Fruit fly (Drosophila melanogaster) whole organism, embryonic: ENCODE data around the gene Pxd.
A peak's percentile ranks its signal among the peaks of the same experiment; 100 is the strongest.

ENCODE experiments used
- ATbp ChIP-seq: fragments of 200-800 bp; sonication (Bioruptor generic); optimal IDR thresholded peaks from 2 replicates; lab custom pipeline; 2017; ENCODE audit warnings: missing biosample characterization, mild to moderate bottlenecking, missing genetic modification characterization, missing genetic modification reagents
- CG10366 ChIP-seq: fragments of 200-800 bp; sonication (Bioruptor generic); IDR thresholded peaks from 2 replicates; pipeline ENCODE4 v1.3.6; 2022; ENCODE audit warnings: missing biosample characterization, missing genetic modification characterization
- CG10959 ChIP-seq: fragments of 200-800 bp; sonication (Bioruptor generic); IDR thresholded peaks from 2 replicates; pipeline ENCODE4 v1.3.6; 2022; ENCODE audit warnings: missing biosample characterization, missing genetic modification characterization
- CG10979 ChIP-seq: fragments of 200-800 bp; sonication (Bioruptor generic); optimal IDR thresholded peaks from 2 replicates; lab custom pipeline; 2018; ENCODE audit warnings: missing biosample characterization, mild to moderate bottlenecking, missing genetic modification characterization, moderate library complexity
- CG13624 ChIP-seq: fragments of 200-800 bp; sonication (Bioruptor generic); optimal IDR thresholded peaks from 2 replicates; lab custom pipeline; 2016; ENCODE audit warnings: missing biosample characterization, missing genetic modification characterization
- CG15269 ChIP-seq: fragments of 200-800 bp; sonication (Bioruptor generic); optimal IDR thresholded peaks from 2 replicates; lab custom pipeline; 2018; ENCODE audit warnings: missing biosample characterization, mild to moderate bottlenecking, missing genetic modification characterization, moderate library complexity
- CG1603 ChIP-seq: fragments of 200-800 bp; sonication (Bioruptor generic); optimal IDR thresholded peaks from 2 replicates; lab custom pipeline; 2019; ENCODE audit warnings: missing biosample characterization, mild to moderate bottlenecking, missing genetic modification characterization, moderate library complexity
- CG16779 ChIP-seq: fragments of 200-800 bp; sonication (Bioruptor generic); IDR thresholded peaks from 2 replicates; pipeline ENCODE4 v1.3.6; 2022; ENCODE audit warnings: missing biosample characterization, missing genetic modification characterization
- CG18262 ChIP-seq: fragments of 200-800 bp; optimal IDR thresholded peaks from 3 replicates; lab custom pipeline; 2019; ENCODE audit warnings: missing biosample characterization, mild to moderate bottlenecking, missing genetic modification characterization, moderate library complexity
- CG3163 ChIP-seq: fragments of 200-800 bp; sonication (Bioruptor generic); optimal IDR thresholded peaks from 3 replicates; lab custom pipeline; 2016; ENCODE audit warnings: missing biosample characterization, missing genetic modification characterization
- CG32767 ChIP-seq: fragments of 200-800 bp; sonication (Bioruptor generic); IDR thresholded peaks from 2 replicates; pipeline ENCODE4 v1.3.6; 2022; ENCODE audit warnings: missing biosample characterization, missing genetic modification characterization
- CG4404 ChIP-seq: fragments of 200-800 bp; sonication (Bioruptor generic); IDR thresholded peaks from 2 replicates; pipeline ENCODE4 v1.3.6; 2022; ENCODE audit warnings: missing biosample characterization, missing genetic modification characterization
- CG4854 ChIP-seq: fragments of 200-800 bp; sonication (Bioruptor generic); optimal IDR thresholded peaks from 2 replicates; lab custom pipeline; 2016; ENCODE audit warnings: missing biosample characterization, missing genetic modification characterization, inconsistent platforms
- Doc2 ChIP-seq: fragments of 200-800 bp; sonication (Bioruptor generic); IDR thresholded peaks from 2 replicates; pipeline ENCODE4 v1.3.6; 2022; ENCODE audit warnings: missing biosample characterization, missing genetic modification characterization
- Drgx ChIP-seq: fragments of 200-800 bp; sonication (Bioruptor generic); IDR thresholded peaks from 2 replicates; pipeline ENCODE4 v1.3.6; 2022; ENCODE audit warnings: missing biosample characterization, missing genetic modification characterization
- Fer1 ChIP-seq: fragments of 200-800 bp; sonication (Bioruptor generic); optimal IDR thresholded peaks from 2 replicates; lab custom pipeline; 2017; ENCODE audit warnings: missing biosample characterization, mild to moderate bottlenecking, missing genetic modification characterization
- HLH4C ChIP-seq: fragments of 200-800 bp; sonication (Bioruptor generic); IDR thresholded peaks from 3 replicates; pipeline ENCODE4 v1.3.6; 2022; ENCODE audit warnings: missing biosample characterization, missing genetic modification characterization; ENCODE audit not compliant: partially characterized antibody
- Hr3 ChIP-seq: fragments of 200-800 bp; sonication (Bioruptor generic); optimal IDR thresholded peaks from 3 replicates; lab custom pipeline; 2016; ENCODE audit warnings: missing biosample characterization, missing genetic modification characterization
- Hr78 ChIP-seq, 2 experiments: fragments of 200-800 bp in 1 of 2; fragments of >200 bp in 1 of 2; sonication (Bioruptor generic) in 1 of 2; optimal IDR thresholded peaks; 2 replicates each; lab custom pipeline; 2017 to 2019; ENCODE audit warnings: missing biosample characterization in 2 of 2, missing genetic modification characterization in 2 of 2, mild to moderate bottlenecking in 1 of 2, moderate library complexity in 1 of 2
- MTF-1 ChIP-seq: fragments of 200-800 bp; sonication (Bioruptor generic); optimal IDR thresholded peaks from 2 replicates; lab custom pipeline; 2018; ENCODE audit warnings: missing biosample characterization, mild to moderate bottlenecking, missing genetic modification characterization, borderline replicate concordance
- NK7.1 ChIP-seq: fragments of 200-800 bp; sonication (Bioruptor generic); optimal IDR thresholded peaks from 3 replicates; lab custom pipeline; 2016; ENCODE audit warnings: missing biosample characterization, missing genetic modification characterization
- Six4 ChIP-seq: fragments of 200-800 bp; sonication (Bioruptor generic); optimal IDR thresholded peaks from 2 replicates; lab custom pipeline; 2016; ENCODE audit warnings: missing biosample characterization, missing genetic modification characterization
- Spps ChIP-seq: fragments of 200-800 bp; sonication (Bioruptor generic); optimal IDR thresholded peaks from 2 replicates; lab custom pipeline; 2018; ENCODE audit warnings: missing biosample characterization, mild to moderate bottlenecking, missing genetic modification characterization
- Sry-β ChIP-seq: fragments of 200-800 bp; sonication (Bioruptor generic); optimal IDR thresholded peaks from 2 replicates; lab custom pipeline; 2018; ENCODE audit warnings: missing biosample characterization, mild to moderate bottlenecking, missing genetic modification characterization, moderate library complexity
- Sry-δ ChIP-seq: fragments of 200-800 bp; sonication (Bioruptor generic); optimal IDR thresholded peaks from 2 replicates; lab custom pipeline; 2016; ENCODE audit warnings: missing biosample characterization, missing genetic modification characterization
- Trl ChIP-seq, 3 experiments: fragments of >200 bp in 2 of 3; fragments of 200-800 bp in 1 of 3; sonication (Bioruptor generic) in 1 of 3; optimal IDR thresholded peaks; 2 replicates in 1 of 3; 3 replicates in 2 of 3; lab custom pipeline; 2016 to 2017; ENCODE audit warnings: missing biosample characterization in 1 of 3, missing genetic modification characterization in 1 of 3
- Xbp1 ChIP-seq: fragments of 200-800 bp; sonication (Bioruptor generic); optimal IDR thresholded peaks from 3 replicates; lab custom pipeline; 2016; ENCODE audit warnings: missing biosample characterization, mild to moderate bottlenecking, missing genetic modification characterization
- ara ChIP-seq: fragments of 200-800 bp; sonication (Bioruptor generic); IDR thresholded peaks from 2 replicates; pipeline ENCODE4 v1.3.6; 2022; ENCODE audit warnings: missing biosample characterization, missing genetic modification characterization
- ash1 ChIP-seq: fragments of 200-800 bp; sonication (Bioruptor generic); optimal IDR thresholded peaks from 2 replicates; lab custom pipeline; 2018; ENCODE audit warnings: missing biosample characterization, mild to moderate bottlenecking, missing genetic modification characterization
- az2 ChIP-seq: fragments of 200-800 bp; sonication (Bioruptor generic); optimal IDR thresholded peaks from 3 replicates; lab custom pipeline; 2016; ENCODE audit warnings: missing biosample characterization, missing genetic modification characterization
- bab2 ChIP-seq: fragments of 200-800 bp; sonication (Bioruptor generic); optimal IDR thresholded peaks from 2 replicates; lab custom pipeline; 2016; ENCODE audit warnings: missing biosample characterization, missing genetic modification characterization
- bsh ChIP-seq, 2 experiments: fragments of 200-800 bp; sonication (Bioruptor generic); optimal IDR thresholded peaks; 2 replicates each; lab custom pipeline; 2017 to 2018; ENCODE audit warnings: mild to moderate bottlenecking in 2 of 2, missing biosample characterization in 2 of 2, missing genetic modification characterization in 2 of 2, moderate library complexity in 1 of 2
- btn ChIP-seq: fragments of 200-800 bp; sonication (Bioruptor generic); optimal IDR thresholded peaks from 2 replicates; lab custom pipeline; 2016; ENCODE audit warnings: missing biosample characterization, missing genetic modification characterization
- chinmo ChIP-seq: fragments of 200-800 bp; sonication (Bioruptor generic); IDR thresholded peaks from 4 replicates; pipeline ENCODE4 v1.3.6; 2022; ENCODE audit warnings: missing biosample characterization, missing genetic modification characterization; ENCODE audit not compliant: partially characterized antibody
- crp ChIP-seq, 2 experiments: fragments of 200-800 bp; sonication (Bioruptor generic); optimal IDR thresholded peaks; 2 replicates in 1 of 2; 3 replicates in 1 of 2; lab custom pipeline; 2017; ENCODE audit warnings: missing biosample characterization in 2 of 2, missing genetic modification characterization in 2 of 2, mild to moderate bottlenecking in 1 of 2, moderate library complexity in 1 of 2
- da ChIP-seq: fragments of 200-800 bp; sonication (Bioruptor generic); optimal IDR thresholded peaks from 2 replicates; lab custom pipeline; 2016; ENCODE audit warnings: missing biosample characterization, missing genetic modification characterization
- fd96Cb ChIP-seq: fragments of 200-800 bp; sonication (Bioruptor generic); optimal IDR thresholded peaks from 2 replicates; lab custom pipeline; 2018; ENCODE audit warnings: missing biosample characterization, mild to moderate bottlenecking, missing genetic modification characterization, moderate library complexity
- fu2 ChIP-seq: fragments of 200-800 bp; sonication (Bioruptor generic); optimal IDR thresholded peaks from 2 replicates; lab custom pipeline; 2016; ENCODE audit warnings: missing biosample characterization, missing genetic modification characterization
- lilli ChIP-seq: fragments of 200-800 bp; sonication (Bioruptor generic); optimal IDR thresholded peaks from 3 replicates; lab custom pipeline; 2016; ENCODE audit warnings: missing biosample characterization, missing genetic modification characterization
- luna ChIP-seq: fragments of 200-800 bp; sonication (Bioruptor generic); optimal IDR thresholded peaks from 2 replicates; lab custom pipeline; 2016; ENCODE audit warnings: missing biosample characterization, missing genetic modification characterization
- nerfin-2 ChIP-seq: fragments of 200-800 bp; sonication (Bioruptor generic); IDR thresholded peaks from 2 replicates; pipeline ENCODE4 v1.3.6; 2022; ENCODE audit warnings: missing biosample characterization, missing genetic modification characterization; ENCODE audit not compliant: partially characterized antibody
- scrt ChIP-seq: fragments of 200-800 bp; sonication (Bioruptor generic); optimal IDR thresholded peaks from 2 replicates; lab custom pipeline; 2018; ENCODE audit warnings: missing biosample characterization, mild to moderate bottlenecking, missing genetic modification characterization, moderate library complexity
- sens ChIP-seq: fragments of 200-800 bp; sonication (Bioruptor generic); peaks from one replicate; lab custom pipeline; 2016; ENCODE audit warnings: missing biosample characterization, missing genetic modification characterization
- sima ChIP-seq: fragments of 200-800 bp; sonication (Bioruptor generic); optimal IDR thresholded peaks from 2 replicates; lab custom pipeline; 2016; ENCODE audit warnings: missing biosample characterization, missing genetic modification characterization
- slou ChIP-seq: fragments of 200-800 bp; sonication (Bioruptor generic); optimal IDR thresholded peaks from 3 replicates; lab custom pipeline; 2016; ENCODE audit warnings: missing biosample characterization, missing genetic modification characterization
- slp2 ChIP-seq: fragments of 200-800 bp; sonication (Bioruptor generic); optimal IDR thresholded peaks from 2 replicates; lab custom pipeline; 2016; ENCODE audit warnings: missing biosample characterization, missing genetic modification characterization
- ssp ChIP-seq: fragments of 200-800 bp; sonication (Bioruptor generic); IDR thresholded peaks from 2 replicates; pipeline ENCODE4 v1.3.6; 2022; ENCODE audit warnings: missing biosample characterization, missing genetic modification characterization
- yki ChIP-seq: fragments of >200 bp; optimal IDR thresholded peaks from 3 replicates; lab custom pipeline; 2018
- zf30C ChIP-seq: fragments of 200-800 bp; sonication (Bioruptor generic); optimal IDR thresholded peaks from 3 replicates; lab custom pipeline; 2018; ENCODE audit warnings: missing biosample characterization, mild to moderate bottlenecking, missing genetic modification characterization

Gene Pxd

dm6 chr3R:17056183-17056904, 42.0 kb downstream of the Pxd start (continued):
- peak; percentile 95 for TF ChIP-seq chinmo (GFP tag; lab: Robert Waterston, UW)
- no peak for TF ChIP-seq da (GFP tag; lab: Kevin White, UChicago)
- no peak for TF ChIP-seq ATbp (GFP tag; lab: Kevin White, UChicago)
- peak in 1 of 2 experiments; percentile 67 for TF ChIP-seq crp (GFP tag; optimal IDR thresholded peaks at IDR 0.05; lab: Kevin White, UChicago)
- no peak for TF ChIP-seq Xbp1 (GFP tag; lab: Kevin White, UChicago)
- no peak for TF ChIP-seq yki (lab: Kevin White, UChicago)
- no peak for TF ChIP-seq sima (GFP tag; lab: Kevin White, UChicago)
- TF ChIP-seq fu2 (GFP tag; lab: Kevin White, UChicago) = no peak
- no peak for TF ChIP-seq CG4854 (GFP tag; lab: Kevin White, UChicago)
- TF ChIP-seq Hr78 (GFP tag; optimal IDR thresholded peaks at IDR 0.05; lab: Kevin White, UChicago) = peak in 1 of 2 experiments; percentile 59
- TF ChIP-seq CG15269 (tag; lab: Kevin White, UChicago) = peak; percentile 5
- TF ChIP-seq CG4404 (GFP tag; lab: Robert Waterston, UW) = no peak
- TF ChIP-seq CG10366 (GFP tag; lab: Robert Waterston, UW) = no peak
- no peak for TF ChIP-seq CG10959 (GFP tag; lab: Robert Waterston, UW)
- TF ChIP-seq CG16779 (GFP tag; lab: Robert Waterston, UW) = no peak
- TF ChIP-seq CG13624 (GFP tag; lab: Kevin White, UChicago) = no peak
- TF ChIP-seq CG32767 (GFP tag; lab: Robert Waterston, UW) = peak; percentile 40; the same call in 1 of the 2 replicates
- no peak for TF ChIP-seq ssp (GFP tag; lab: Robert Waterston, UW)
- peak in 1 of 2 experiments; percentile 58 for TF ChIP-seq bsh (GFP tag; optimal IDR thresholded peaks at IDR 0.05; lab: Kevin White, UChicago)
- TF ChIP-seq Sry-β = no peak
- peak; percentile 25; the same call in 1 of the 2 replicates for TF ChIP-seq nerfin-2 (GFP tag; lab: Robert Waterston, UW)
- TF ChIP-seq MTF-1 = no peak
- TF ChIP-seq Sry-δ (GFP tag; lab: Kevin White, UChicago) = no peak
- peak; percentile 23 for TF ChIP-seq lilli
- TF ChIP-seq slp2 (GFP tag; lab: Kevin White, UChicago) = no peak
- TF ChIP-seq CG10979 (tag; lab: Kevin White, UChicago) = no peak
- TF ChIP-seq sens = peak; percentile 77
- peak; percentile 32 for TF ChIP-seq ash1 (GFP tag; lab: Kevin White, UChicago)
- TF ChIP-seq HLH4C (GFP tag; lab: Robert Waterston, UW) = 0 out of 3 replicates have a peak, but pooled peaks have one; percentile 32
- peak; percentile 51 for TF ChIP-seq Drgx (GFP tag; lab: Robert Waterston, UW)
- TF ChIP-seq Hr3 (GFP tag; lab: Kevin White, UChicago) = no peak
- no peak for TF ChIP-seq CG18262 (tag; lab: Kevin White, UChicago)
- no peak for TF ChIP-seq NK7.1 (GFP tag; lab: Kevin White, UChicago)
- no peak for TF ChIP-seq az2 (GFP tag; lab: Kevin White, UChicago)
- TF ChIP-seq scrt (GFP tag; lab: Kevin White, UChicago) = peak; percentile 77
- TF ChIP-seq slou = no peak
- no peak for TF ChIP-seq CG1603 (tag; lab: Kevin White, UChicago)
- no peak for TF ChIP-seq luna (GFP tag; lab: Kevin White, UChicago)
- no peak for TF ChIP-seq bab2 (GFP tag; lab: Kevin White, UChicago)
- no peak for TF ChIP-seq ara
- peak; percentile 31 for TF ChIP-seq CG3163 (GFP tag; lab: Kevin White, UChicago)
- peak; percentile 70 for TF ChIP-seq Fer1 (GFP tag; lab: Kevin White, UChicago)
- TF ChIP-seq Doc2 (GFP tag; lab: Robert Waterston, UW) = no peak
- no peak for TF ChIP-seq Spps
- peak; percentile 33 for TF ChIP-seq zf30C (GFP tag; lab: Kevin White, UChicago)
- TF ChIP-seq Six4 = no peak
- TF ChIP-seq btn (GFP tag; lab: Kevin White, UChicago) = no peak
- no peak for TF ChIP-seq fd96Cb (tag; lab: Kevin White, UChicago)
- peak; percentile 65 to 82 for TF ChIP-seq Trl (optimal IDR thresholded peaks at IDR 0.05; lab: Kevin White, UChicago)
- peak; percentile 43 for TF ChIP-seq Trl (GFP tag; optimal IDR thresholded peaks at IDR 0.05; lab: Kevin White, UChicago)
